Comparison of ENCODE assay signal across 1 fruit fly cellular context in genomic region chrX:10786443-10787097, dm6.
TF ChIP-seq lines count a peak whose summit lies in the region.

Gene Ant2, minus strand, starts transcription at chrX:10786907.
Gene sesB, minus strand, starts transcription at chrX:10786958.

TF ChIP-seq in whole organism, embryonic, 481 proteins besides CTCF, POLR2A, EP300 and RAD21 (continued from another document and continues in another):
- TF ChIP-seq ham (GFP tag; IDR thresholded peaks at IDR 0.05; lab: Robert Waterston, UW) (no peak), unpg (GFP tag; optimal IDR thresholded peaks at IDR 0.05; lab: Kevin White, UChicago) (no peak), al (GFP tag; IDR thresholded peaks at IDR 0.05; lab: Robert Waterston, UW) (no peak), CG12236 (GFP tag; optimal IDR thresholded peaks at IDR 0.05; lab: Kevin White, UChicago) (no peak), yki (optimal IDR thresholded peaks at IDR 0.05; lab: Kevin White, UChicago) (no peak), Nf-YA (GFP tag; IDR thresholded peaks at IDR 0.05; lab: Robert Waterston, UW) (no peak), lov (optimal IDR thresholded peaks at IDR 0.05; lab: Kevin White, UChicago) (no peak), lov (GFP tag; IDR thresholded peaks at IDR 0.05; lab: Robert Waterston, UW) (no peak), ssp (GFP tag; IDR thresholded peaks at IDR 0.05; lab: Robert Waterston, UW) (no peak), lab (GFP tag; optimal IDR thresholded peaks at IDR 0.05; lab: Kevin White, UChicago) (no peak), phol (tag; optimal IDR thresholded peaks at IDR 0.05; lab: Kevin White, UChicago) (peak; percentile 26), onecut (GFP tag; IDR thresholded peaks at IDR 0.05; lab: Robert Waterston, UW) (peak; percentile 31; the same call in 1 of the 2 replicates), nom (GFP tag; optimal IDR thresholded peaks at IDR 0.05; lab: Kevin White, UChicago) (peak; percentile 13), Chrac-16 (GFP tag; optimal IDR thresholded peaks at IDR 0.05; lab: Kevin White, UChicago) (no peak), Optix (GFP tag; IDR thresholded peaks at IDR 0.05; lab: Robert Waterston, UW) (no peak), usp (GFP tag; optimal IDR thresholded peaks at IDR 0.05; lab: Kevin White, UChicago) (no peak), scrt (GFP tag; optimal IDR thresholded peaks at IDR 0.05; lab: Kevin White, UChicago) (peak; percentile 5), dm (GFP tag; optimal IDR thresholded peaks at IDR 0.05; lab: Kevin White, UChicago) (no peak), Blimp-1 (GFP tag; optimal IDR thresholded peaks at IDR 0.05; lab: Kevin White, UChicago) (no peak), CG2202 (tag; optimal IDR thresholded peaks at IDR 0.05; lab: Kevin White, UChicago) (no peak), CG7928 (GFP tag; optimal IDR thresholded peaks at IDR 0.05; lab: Kevin White, UChicago) (no peak), CG7372 (GFP tag; IDR thresholded peaks at IDR 0.05; lab: Robert Waterston, UW) (no peak), trh (GFP tag; optimal IDR thresholded peaks at IDR 0.05; lab: Kevin White, UChicago) (no peak), CHES-1-like (GFP tag; optimal IDR thresholded peaks at IDR 0.05; lab: Kevin White, UChicago) (no peak), Sox102F (GFP tag; optimal IDR thresholded peaks at IDR 0.05; lab: Kevin White, UChicago) (no peak), fd64A (GFP tag; optimal IDR thresholded peaks at IDR 0.05; lab: Kevin White, UChicago) (no peak), tgo (GFP tag; IDR thresholded peaks at IDR 0.05; lab: Robert Waterston, UW) (no peak), CG7839 (tag; optimal IDR thresholded peaks at IDR 0.05; lab: Kevin White, UChicago) (no peak), CG12071 (GFP tag; optimal IDR thresholded peaks at IDR 0.05; lab: Kevin White, UChicago) (no peak), cg (GFP tag; optimal IDR thresholded peaks at IDR 0.05; lab: Kevin White, UChicago) (no peak), CG6654 (GFP tag; optimal IDR thresholded peaks at IDR 0.05; lab: Kevin White, UChicago) (no peak), HLH4C (GFP tag; IDR thresholded peaks at IDR 0.05; lab: Robert Waterston, UW; ENCODE audit: partially characterized antibody) (peak; percentile 43; the same call in 2 of the 3 replicates), HmgZ (tag; optimal IDR thresholded peaks at IDR 0.05; lab: Kevin White, UChicago) (no peak), jing (GFP tag; optimal IDR thresholded peaks at IDR 0.05; lab: Kevin White, UChicago) (no peak), her (GFP tag; optimal IDR thresholded peaks at IDR 0.05; lab: Kevin White, UChicago) (no peak), sug (tag; optimal IDR thresholded peaks at IDR 0.05; lab: Kevin White, UChicago) (no peak), CG6854 (GFP tag; optimal IDR thresholded peaks at IDR 0.05; lab: Kevin White, UChicago) (no peak), CoRest (tag; optimal IDR thresholded peaks at IDR 0.05; lab: Kevin White, UChicago) (no peak), CG17802 (tag; optimal IDR thresholded peaks at IDR 0.05; lab: Kevin White, UChicago) (no peak), crc (GFP tag; optimal IDR thresholded peaks at IDR 0.05; lab: Kevin White, UChicago) (no peak), H15 (GFP tag; IDR thresholded peaks at IDR 0.05; lab: Robert Waterston, UW) (no peak), CG12942 (GFP tag; optimal IDR thresholded peaks at IDR 0.05; lab: Kevin White, UChicago) (no peak), chif (GFP tag; optimal IDR thresholded peaks at IDR 0.05; lab: Kevin White, UChicago) (no peak), Abd-B (GFP tag; optimal IDR thresholded peaks at IDR 0.05; lab: Kevin White, UChicago) (no peak), tx (GFP tag; optimal IDR thresholded peaks at IDR 0.05; lab: Kevin White, UChicago) (no peak), ro (GFP tag; IDR thresholded peaks at IDR 0.05; lab: Robert Waterston, UW) (no peak), Ptx1 (GFP tag; IDR thresholded peaks at IDR 0.05; lab: Robert Waterston, UW) (no peak), Dfd (GFP tag; optimal IDR thresholded peaks at IDR 0.05; lab: Kevin White, UChicago) (no peak), bcd (GFP tag; optimal IDR thresholded peaks at IDR 0.05; lab: Kevin White, UChicago) (no peak), CG30020 (tag; optimal IDR thresholded peaks at IDR 0.05; lab: Kevin White, UChicago) (no peak), mld (GFP tag; IDR thresholded peaks at IDR 0.05; lab: Robert Waterston, UW; ENCODE audit: partially characterized antibody) (peak; percentile 35; the same call in 1 of the 3 replicates), CG16813 (GFP tag; IDR thresholded peaks at IDR 0.05; lab: Robert Waterston, UW; ENCODE audit: partially characterized antibody) (peak; percentile 76), CG11398 (GFP tag; optimal IDR thresholded peaks at IDR 0.05; lab: Kevin White, UChicago) (no peak), CG10147 (GFP tag; optimal IDR thresholded peaks at IDR 0.05; lab: Kevin White, UChicago) (no peak), jumu (GFP tag; optimal IDR thresholded peaks at IDR 0.05; lab: Kevin White, UChicago) (no peak), zen2 (GFP tag; IDR thresholded peaks at IDR 0.05; lab: Robert Waterston, UW; ENCODE audit: partially characterized antibody) (no peak; the same call in 2 of the 3 replicates), CG14050 (GFP tag; IDR thresholded peaks at IDR 0.05; lab: Robert Waterston, UW) (no peak), Stat92E (GFP tag; optimal IDR thresholded peaks at IDR 0.05; lab: Kevin White, UChicago) (peak in 1 of 3 experiments; percentile 46), Ets65A (GFP tag; lab: Kevin White, UChicago) (no peak), Dip2 (GFP tag; IDR thresholded peaks at IDR 0.05; lab: Robert Waterston, UW) (no peak), CG2116 (GFP tag; optimal IDR thresholded peaks at IDR 0.05; lab: Kevin White, UChicago) (no peak), CG9797 (GFP tag; optimal IDR thresholded peaks at IDR 0.05; lab: Kevin White, UChicago) (no peak), pnt (GFP tag; optimal IDR thresholded peaks at IDR 0.05; lab: Kevin White, UChicago) (no peak), CG5953 (GFP tag; IDR thresholded peaks at IDR 0.05; lab: Robert Waterston, UW) (no peak), Spps (tag; optimal IDR thresholded peaks at IDR 0.05; lab: Kevin White, UChicago) (no peak), Rx (GFP tag; IDR thresholded peaks at IDR 0.05; lab: Robert Waterston, UW) (no peak), gem (tag; optimal IDR thresholded peaks at IDR 0.05; lab: Kevin White, UChicago) (no peak), Oli (tag; optimal IDR thresholded peaks at IDR 0.05; lab: Kevin White, UChicago) (no peak), bab2 (GFP tag; optimal IDR thresholded peaks at IDR 0.05; lab: Kevin White, UChicago) (no peak), Doc3 (GFP tag; IDR thresholded peaks at IDR 0.05; lab: Robert Waterston, UW; ENCODE audit: partially characterized antibody) (peak; percentile 59), Dip3 (GFP tag; optimal IDR thresholded peaks at IDR 0.05; lab: Kevin White, UChicago) (no peak), CG13894 (tag; optimal IDR thresholded peaks at IDR 0.05; lab: Kevin White, UChicago) (peak; percentile 5), lilli (GFP tag; optimal IDR thresholded peaks at IDR 0.05; lab: Kevin White, UChicago) (peak; percentile 60), hb (GFP tag; IDR thresholded peaks at IDR 0.05; lab: Robert Waterston, UW; ENCODE audit: partially characterized antibody) (peak; percentile 64; the same call in 1 of the 3 replicates), Taf1 (GFP tag; IDR thresholded peaks at IDR 0.05; lab: Robert Waterston, UW) (no peak), luna (GFP tag; optimal IDR thresholded peaks at IDR 0.05; lab: Kevin White, UChicago) (no peak), kay (GFP tag; optimal IDR thresholded peaks at IDR 0.05; lab: Kevin White, UChicago) (no peak), CG4707 (GFP tag; optimal IDR thresholded peaks at IDR 0.05; lab: Kevin White, UChicago) (no peak), CG6683 (GFP tag; optimal IDR thresholded peaks at IDR 0.05; lab: Kevin White, UChicago) (no peak), grn (GFP tag; optimal IDR thresholded peaks at IDR 0.05; lab: Kevin White, UChicago) (no peak), CG10543 (GFP tag; optimal IDR thresholded peaks at IDR 0.05; lab: Kevin White, UChicago) (no peak), dan (GFP tag; IDR thresholded peaks at IDR 0.05; lab: Robert Waterston, UW) (no peak), CG9215 (GFP tag; IDR thresholded peaks at IDR 0.05; lab: Robert Waterston, UW) (no peak), ase (GFP tag; IDR thresholded peaks at IDR 0.05; lab: Robert Waterston, UW) (no peak), gcm2 (GFP tag; optimal IDR thresholded peaks at IDR 0.05; lab: Kevin White, UChicago) (no peak), bigmax (GFP tag; optimal IDR thresholded peaks at IDR 0.05; lab: Kevin White, UChicago) (peak; percentile 30), H2.0 (GFP tag; IDR thresholded peaks at IDR 0.05; lab: Robert Waterston, UW) (no peak), ara (GFP tag; IDR thresholded peaks at IDR 0.05; lab: Robert Waterston, UW) (no peak), run (tag; optimal IDR thresholded peaks at IDR 0.05; lab: Kevin White, UChicago) (no peak), HmgD (GFP tag; optimal IDR thresholded peaks at IDR 0.05; lab: Kevin White, UChicago) (no peak), CG7357 (GFP tag; IDR thresholded peaks at IDR 0.05; lab: Robert Waterston, UW) (no peak), Bdp1 (GFP tag; optimal IDR thresholded peaks at IDR 0.05; lab: Kevin White, UChicago) (no peak), Gug (GFP tag; IDR thresholded peaks at IDR 0.05; lab: Robert Waterston, UW) (no peak), B-H1 (GFP tag; IDR thresholded peaks at IDR 0.05; lab: Robert Waterston, UW) (no peak), CG7271 (tag; optimal IDR thresholded peaks at IDR 0.05; lab: Kevin White, UChicago) (no peak), sqz (GFP tag; optimal IDR thresholded peaks at IDR 0.05; lab: Kevin White, UChicago) (peak; percentile 23), ERR (GFP tag; optimal IDR thresholded peaks at IDR 0.05; lab: Kevin White, UChicago) (peak; percentile 37), cwo (GFP tag; optimal IDR thresholded peaks at IDR 0.05; lab: Kevin White, UChicago) (no peak), CG34422 (GFP tag; IDR thresholded peaks at IDR 0.05; lab: Robert Waterston, UW) (no peak), slou (GFP tag; optimal IDR thresholded peaks at IDR 0.05; lab: Kevin White, UChicago) (no peak), D19B (GFP tag; optimal IDR thresholded peaks at IDR 0.05; lab: Kevin White, UChicago) (no peak), CG11696 (GFP tag; IDR thresholded peaks at IDR 0.05; lab: Robert Waterston, UW) (no peak), CG1832 (GFP tag; optimal IDR thresholded peaks at IDR 0.05; lab: Kevin White, UChicago) (no peak), CG3065 (GFP tag; optimal IDR thresholded peaks at IDR 0.05; lab: Kevin White, UChicago) (no peak), CG9817 (tag; optimal IDR thresholded peaks at IDR 0.05; lab: Kevin White, UChicago) (no peak), pum (GFP tag; optimal IDR thresholded peaks at IDR 0.05; lab: Kevin White, UChicago) (no peak), ems (GFP tag; optimal IDR thresholded peaks at IDR 0.05; lab: Kevin White, UChicago) (no peak), CG11456 (GFP tag; IDR thresholded peaks at IDR 0.05; lab: Robert Waterston, UW) (no peak), CG14710 (tag; optimal IDR thresholded peaks at IDR 0.05; lab: Kevin White, UChicago) (peak; percentile 2), Usf (GFP tag; optimal IDR thresholded peaks at IDR 0.05; lab: Kevin White, UChicago) (no peak), crol (GFP tag; IDR thresholded peaks at IDR 0.05; lab: Robert Waterston, UW) (no peak), Side (GFP tag; optimal IDR thresholded peaks at IDR 0.05; lab: Kevin White, UChicago) (no peak), Nf-YB (GFP tag; optimal IDR thresholded peaks at IDR 0.05; lab: Kevin White, UChicago) (no peak), CG31365 (tag; optimal IDR thresholded peaks at IDR 0.05; lab: Kevin White, UChicago) (no peak), CG7745 (tag; optimal IDR thresholded peaks at IDR 0.05; lab: Kevin White, UChicago) (no peak), Doc2 (GFP tag; IDR thresholded peaks at IDR 0.05; lab: Robert Waterston, UW) (no peak), CG10274 (GFP tag; optimal IDR thresholded peaks at IDR 0.05; lab: Kevin White, UChicago) (no peak), CG18619 (GFP tag; optimal IDR thresholded peaks at IDR 0.05; lab: Kevin White, UChicago) (no peak), ATbp (GFP tag; optimal IDR thresholded peaks at IDR 0.05; lab: Kevin White, UChicago) (no peak), CG8290 (GFP tag; optimal IDR thresholded peaks at IDR 0.05; lab: Kevin White, UChicago) (no peak), CG8290 (tag; optimal IDR thresholded peaks at IDR 0.05; lab: Kevin White, UChicago) (peak in 1 of 2 experiments; percentile 51), Six4 (GFP tag; optimal IDR thresholded peaks at IDR 0.05; lab: Kevin White, UChicago) (no peak), danr (GFP tag; IDR thresholded peaks at IDR 0.05; lab: Robert Waterston, UW) (no peak), CG13424 (tag; optimal IDR thresholded peaks at IDR 0.05; lab: Kevin White, UChicago) (no peak), Aef1 (GFP tag; IDR thresholded peaks at IDR 0.05; lab: Robert Waterston, UW) (no peak), PHDP (tag; optimal IDR thresholded peaks at IDR 0.05; lab: Kevin White, UChicago) (no peak), CG12299 (tag; optimal IDR thresholded peaks at IDR 0.05; lab: Kevin White, UChicago) (no peak), CG4360 (GFP tag; IDR thresholded peaks at IDR 0.05; lab: Robert Waterston, UW) (no peak), Hr39 (optimal IDR thresholded peaks at IDR 0.05; lab: Kevin White, UChicago) (no peak), Pdp1 (GFP tag; optimal IDR thresholded peaks at IDR 0.05; lab: Kevin White, UChicago) (peak in 1 of 2 experiments; percentile 96), Nf-YC (tag; optimal IDR thresholded peaks at IDR 0.05; lab: Kevin White, UChicago) (no peak), sc (optimal IDR thresholded peaks at IDR 0.05; lab: Kevin White, UChicago) (no peak), sc (GFP tag; optimal IDR thresholded peaks at IDR 0.05; lab: Kevin White, UChicago) (no peak), Ada2b (GFP tag; IDR thresholded peaks at IDR 0.05; lab: Robert Waterston, UW) (no peak), CG2889 (GFP tag; IDR thresholded peaks at IDR 0.05; lab: Robert Waterston, UW) (no peak), Fer3 (tag; optimal IDR thresholded peaks at IDR 0.05; lab: Kevin White, UChicago) (no peak), CG1603 (tag; optimal IDR thresholded peaks at IDR 0.05; lab: Kevin White, UChicago) (peak; percentile 40), CG11560 (tag; IDR thresholded peaks at IDR 0.05; lab: Robert Waterston, UW) (no peak), pros (GFP tag; optimal IDR thresholded peaks at IDR 0.05; lab: Kevin White, UChicago) (no peak), CG43689 (GFP tag; IDR thresholded peaks at IDR 0.05; lab: Robert Waterston, UW) (no peak), en (GFP tag; optimal IDR thresholded peaks at IDR 0.05; lab: Kevin White, UChicago) (no peak)
